Worm (Caenorhabditis elegans): Measurements from ENCODE around the gene ampd-1.

ampd-1 gene

DNA sequence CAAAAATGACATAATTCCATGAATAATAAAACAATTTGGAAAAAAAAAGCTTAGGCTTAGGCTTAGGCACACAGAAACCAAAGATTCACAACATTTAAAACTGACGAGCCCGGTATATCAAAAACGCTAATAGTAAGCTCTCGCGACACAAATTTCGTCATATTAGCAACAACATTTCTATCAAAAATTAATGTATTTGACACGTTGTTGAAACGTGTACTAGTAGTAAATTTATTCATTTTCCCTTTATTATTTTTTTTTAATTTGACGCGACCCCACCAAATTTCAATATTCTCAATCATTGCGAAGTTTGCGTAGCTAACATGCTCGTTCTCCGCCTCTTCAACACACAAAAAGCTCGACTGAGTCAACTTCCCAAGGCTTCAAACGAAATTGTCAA is 8.8 kb downstream of the ampd-1 start, which contains the start of gene C34F11.2:
Gene C34F11.2, plus strand, starts transcription at position 301 of the 400 bp plus-strand sequence.
- no peak for TF ChIP-seq unc-62 (GFP tag; optimal IDR thresholded peaks at IDR 0.05)

DNA sequence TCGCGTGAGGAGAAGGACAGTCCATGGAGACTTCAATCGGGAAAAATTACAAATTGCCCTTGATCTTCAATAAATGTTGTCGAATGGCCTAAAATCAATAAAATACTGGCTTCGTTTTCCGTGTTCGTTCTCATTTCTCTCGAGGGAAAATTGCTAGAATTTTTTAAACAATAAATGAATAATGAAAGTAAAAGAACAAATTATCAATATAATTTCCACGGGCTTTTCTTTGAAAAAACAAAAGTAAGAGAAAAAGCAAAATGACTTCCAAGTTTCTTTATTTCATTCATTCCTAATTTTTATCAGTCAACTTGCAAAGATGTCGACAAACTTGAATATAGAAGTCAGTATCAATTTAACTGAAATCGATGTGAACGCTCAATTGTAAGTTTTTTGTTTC is 9.6 kb downstream of the ampd-1 start, which contains the start of gene C34F11.1:
Gene C34F11.1, plus strand, starts transcription at position 301 of the 400 bp plus-strand sequence.
- TF ChIP-seq unc-62 (GFP tag; optimal IDR thresholded peaks at IDR 0.05), result no peak

DNA sequence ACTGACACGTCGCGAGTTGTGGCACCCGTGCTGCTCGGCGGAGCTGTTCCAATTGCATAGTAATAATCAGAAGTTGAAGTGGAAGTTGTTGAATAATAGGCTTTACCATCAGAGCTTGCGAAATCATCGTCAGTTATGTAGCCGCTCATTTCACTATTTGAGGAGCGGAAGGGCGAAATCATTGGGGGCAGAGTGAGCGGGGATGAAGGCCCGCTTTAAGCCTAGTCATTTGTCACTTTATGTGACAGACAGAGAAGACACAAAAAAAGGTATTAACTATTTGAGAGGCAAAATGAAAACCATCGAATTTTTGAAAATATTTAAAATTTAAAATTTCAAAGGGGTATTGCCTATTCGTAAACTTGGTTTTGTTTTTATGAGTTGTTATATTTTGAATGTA is 15.2 kb downstream of the ampd-1 start:
- no peak for TF ChIP-seq unc-62 (GFP tag; optimal IDR thresholded peaks at IDR 0.05)

DNA sequence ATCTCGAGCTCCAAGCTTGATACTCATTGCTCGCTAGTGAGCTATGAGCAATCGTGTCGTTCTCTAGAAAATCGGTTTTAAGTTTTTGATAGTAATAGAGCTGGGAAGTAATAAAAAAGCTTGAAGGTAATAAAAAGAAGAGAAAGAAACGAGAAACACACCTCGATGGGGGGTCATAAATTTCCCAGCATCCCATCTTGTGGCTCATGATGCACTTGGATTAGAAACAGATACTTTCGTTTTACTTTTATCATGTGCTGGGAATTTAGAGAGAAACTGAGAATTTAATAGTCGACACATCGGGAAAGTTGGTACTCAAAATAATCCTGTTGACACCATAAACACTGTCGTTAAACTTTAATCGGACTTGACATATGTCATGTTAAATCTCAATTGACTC is 17.5 kb downstream of the ampd-1 start:
- no peak for TF ChIP-seq unc-62 (GFP tag; optimal IDR thresholded peaks at IDR 0.05)

ce11 chrII:5222830-5223229 is 19.7 kb downstream of the ampd-1 start:
- TF ChIP-seq unc-62 (GFP tag; optimal IDR thresholded peaks at IDR 0.05), result no peak

ce11 chrII:5225284-5225683 is 22.2 kb downstream of the ampd-1 start, which contains the start of gene dsh-1:
dsh-1 (minus strand) TSS chrII:5225384.
- TF ChIP-seq unc-62 (GFP tag; optimal IDR thresholded peaks at IDR 0.05), result no peak

ce11 chrII:5226309-5226708 is 23.2 kb downstream of the ampd-1 start:
- TF ChIP-seq unc-62 (GFP tag; optimal IDR thresholded peaks at IDR 0.05), result no peak

DNA sequence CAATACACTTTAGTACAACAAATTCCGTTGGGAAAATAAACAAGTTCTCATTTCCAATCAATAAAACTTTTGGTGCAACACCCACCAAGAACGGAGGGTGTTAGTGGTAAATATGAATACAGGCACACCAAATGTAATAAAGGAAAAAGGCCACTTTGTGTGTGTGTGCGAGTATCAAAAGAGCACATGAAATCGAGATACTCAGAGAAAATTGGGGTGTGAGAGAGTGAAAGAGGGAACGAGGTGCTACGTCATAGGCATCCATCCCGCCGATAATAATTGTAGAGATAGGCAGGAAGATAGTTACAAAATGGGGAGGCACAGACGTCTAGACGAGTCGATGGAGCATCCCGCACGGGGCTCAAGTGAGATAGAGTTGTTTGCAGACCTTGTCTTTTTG is 24.6 kb downstream of the ampd-1 start:
- no peak for TF ChIP-seq unc-62 (GFP tag; optimal IDR thresholded peaks at IDR 0.05)

ce11 chrII:5228662-5229061 is 25.5 kb downstream of the ampd-1 start:
- TF ChIP-seq unc-62 (GFP tag; optimal IDR thresholded peaks at IDR 0.05), result no peak

- TF ChIP-seq unc-62 (GFP tag; optimal IDR thresholded peaks at IDR 0.05), result no peak
Measured at ce11 chrII:5229596-5229995, 26.5 kb downstream of the ampd-1 start, which contains the start of gene EGAP2.2. EGAP2.2 (plus strand) TSS chrII:5229896.

- TF ChIP-seq unc-62 (GFP tag; optimal IDR thresholded peaks at IDR 0.05), result no peak
Measured at ce11 chrII:5231111-5231510, 28.0 kb downstream of the ampd-1 start, which contains the start of gene EGAP2.1. EGAP2.1 (plus strand) TSS chrII:5231411.

DNA sequence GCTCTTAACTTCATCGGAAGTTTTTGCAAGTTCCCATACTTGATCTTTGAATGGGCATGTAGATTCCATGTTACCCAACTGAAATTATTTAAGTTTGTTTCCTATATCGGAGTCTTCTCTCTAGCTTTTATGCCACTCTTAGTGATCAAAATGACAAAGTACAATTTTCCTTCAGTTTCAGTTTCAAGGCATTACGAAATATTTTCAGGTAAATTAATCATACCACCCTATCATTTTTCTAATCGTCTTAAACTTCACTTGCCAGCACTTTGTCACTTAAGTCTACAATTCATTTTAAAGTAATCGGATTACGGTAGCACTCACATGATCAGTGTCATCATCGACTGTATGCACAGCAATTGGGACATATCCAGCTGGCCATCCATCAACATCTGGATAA is 31.6 kb downstream of the ampd-1 start:
- no peak for TF ChIP-seq unc-62 (GFP tag; optimal IDR thresholded peaks at IDR 0.05)

DNA sequence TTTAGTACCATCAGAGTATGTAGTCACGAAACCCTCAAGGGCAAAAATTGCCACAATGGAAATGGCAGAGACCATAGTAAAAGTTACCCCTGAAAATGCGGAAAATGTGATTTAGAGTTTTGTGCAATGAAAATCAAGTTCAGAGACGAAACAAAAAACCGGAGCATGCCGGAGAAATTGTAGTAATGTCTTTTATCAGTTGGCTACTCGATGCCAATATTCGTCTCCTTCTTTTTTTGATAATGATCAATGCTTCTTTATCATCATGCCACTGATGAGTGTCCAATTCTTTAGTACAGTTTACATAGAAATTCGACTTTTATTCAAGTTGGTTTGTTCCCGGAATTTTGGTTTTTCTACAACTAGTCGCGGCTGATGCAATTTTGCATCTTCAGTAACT is 32.6 kb downstream of the ampd-1 start, which contains the start of gene pho-1:
Gene pho-1, minus strand, starts transcription at position 89 of the 400 bp plus-strand sequence.
- TF ChIP-seq unc-62 (GFP tag; optimal IDR thresholded peaks at IDR 0.05), result no peak

ce11 chrII:5237699-5238098 is 34.6 kb downstream of the ampd-1 start:
- no peak for TF ChIP-seq unc-62 (GFP tag; optimal IDR thresholded peaks at IDR 0.05)

- TF ChIP-seq unc-62 (GFP tag; optimal IDR thresholded peaks at IDR 0.05), result no peak
Measured at ce11 chrII:5238366-5238765, 35.2 kb downstream of the ampd-1 start, which contains the start of gene pho-4. pho-4 (minus strand) TSS chrII:5238466.

- no peak for TF ChIP-seq unc-62 (GFP tag; optimal IDR thresholded peaks at IDR 0.05)
Measured at ce11 chrII:5241560-5241959, 38.4 kb downstream of the ampd-1 start, which contains the start of gene T16D1.1. T16D1.1 (minus strand) TSS chrII:5241660.

- TF ChIP-seq unc-62 (GFP tag; optimal IDR thresholded peaks at IDR 0.05), result no peak
Measured at ce11 chrII:5246791-5247361, 43.8 kb downstream of the ampd-1 start, which contains the start of gene ptr-6. ptr-6 (minus strand) TSS chrII:5246837.
